Fruit fly (Drosophila melanogaster): ENCODE measurements around the gene Nnk.

Gene Nnk

dm6 chr3R:17805092-17805491 is at the start of gene Nnk:
Gene Nnk, minus strand, starts transcription at chr3R:17805249.
- no peak for TF ChIP-seq OdsH (GFP tag; optimal IDR thresholded peaks at IDR 0.05)
- TF ChIP-seq fkh (GFP tag; optimal IDR thresholded peaks at IDR 0.05) = peak; percentile 61

- TF ChIP-seq Ets96B (tag; optimal IDR thresholded peaks at IDR 0.05) (peak; percentile 1), esn (GFP tag; optimal IDR thresholded peaks at IDR 0.05) (no peak), Eip93F (GFP tag; optimal IDR thresholded peaks at IDR 0.05) (no peak), OdsH (GFP tag; optimal IDR thresholded peaks at IDR 0.05) (no peak), CG10669 (GFP tag; optimal IDR thresholded peaks at IDR 0.05) (peak; percentile 1), CG8319 (GFP tag; optimal IDR thresholded peaks at IDR 0.05) (no peak), cyc (GFP tag; optimal IDR thresholded peaks at IDR 0.05) (no peak), svp (GFP tag) (peak; percentile 19), spab (GFP tag; optimal IDR thresholded peaks at IDR 0.05) (no peak), fkh (GFP tag; optimal IDR thresholded peaks at IDR 0.05) (no peak), Eip75B (GFP tag; optimal IDR thresholded peaks at IDR 0.05) (no peak), CG15336 (GFP tag; IDR thresholded peaks at IDR 0.05) (no peak), CG3919 (GFP tag; optimal IDR thresholded peaks at IDR 0.05) (no peak), CG16779 (tag; optimal IDR thresholded peaks at IDR 0.05) (no peak), CG11762 (GFP tag; optimal IDR thresholded peaks at IDR 0.05; ENCODE audit: insufficient read depth) (no peak), Eip78C (GFP tag) (peak; percentile 28), CG10631 (GFP tag; optimal IDR thresholded peaks at IDR 0.05) (no peak), CG3032 (tag; optimal IDR thresholded peaks at IDR 0.05) (no peak), CG31627 (GFP tag; optimal IDR thresholded peaks at IDR 0.05) (no peak), CG6276 (GFP tag; optimal IDR thresholded peaks at IDR 0.05) (no peak), Gug (GFP tag; IDR thresholded peaks at IDR 0.05) (no peak), net (GFP tag; optimal IDR thresholded peaks at IDR 0.05) (no peak), ss (GFP tag; optimal IDR thresholded peaks at IDR 0.05) (peak in 1 of 2 experiments; percentile 14), CG8632 (GFP tag; optimal IDR thresholded peaks at IDR 0.05) (no peak)
Observed at dm6 chr3R:17849178-17849577, 44.1 kb upstream of the Nnk start.

dm6 chr3R:17846966-17847365 is 41.9 kb upstream of the Nnk start:
- TF ChIP-seq CG6808 (GFP tag; optimal IDR thresholded peaks at IDR 0.05) = no peak
- no peak for TF ChIP-seq lz (GFP tag; optimal IDR thresholded peaks at IDR 0.05)
- no peak for TF ChIP-seq CG6276 (GFP tag; optimal IDR thresholded peaks at IDR 0.05)

dm6 chr3R:17830528-17830927 is 25.5 kb upstream of the Nnk start:
- TF ChIP-seq fkh (GFP tag; optimal IDR thresholded peaks at IDR 0.05) (no peak), dac (GFP tag; optimal IDR thresholded peaks at IDR 0.05) (no peak), ss (GFP tag; optimal IDR thresholded peaks at IDR 0.05) (no peak), CG31627 (GFP tag; optimal IDR thresholded peaks at IDR 0.05) (no peak), Eip93F (GFP tag; optimal IDR thresholded peaks at IDR 0.05) (no peak), lz (GFP tag; optimal IDR thresholded peaks at IDR 0.05) (no peak), CG3919 (GFP tag; optimal IDR thresholded peaks at IDR 0.05) (no peak)

- TF ChIP-seq fd85E (GFP tag; optimal IDR thresholded peaks at IDR 0.05) (no peak), fkh (GFP tag; optimal IDR thresholded peaks at IDR 0.05) (peak; percentile 91)
Observed at dm6 chr3R:17828653-17829052, 23.6 kb upstream of the Nnk start.

- TF ChIP-seq CG3032 (tag; optimal IDR thresholded peaks at IDR 0.05) (no peak), topi (GFP tag; optimal IDR thresholded peaks at IDR 0.05) (no peak), svp (GFP tag) (peak; percentile 47), CG11294 (GFP tag; IDR thresholded peaks at IDR 0.05) (no peak), esn (GFP tag; optimal IDR thresholded peaks at IDR 0.05) (no peak), pdm3 (GFP tag; optimal IDR thresholded peaks at IDR 0.05) (no peak), eg (GFP tag; IDR thresholded peaks at IDR 0.05) (no peak), CG11902 (GFP tag; optimal IDR thresholded peaks at IDR 0.05) (no peak)
Observed at dm6 chr3R:17827038-17827616, 22.1 kb upstream of the Nnk start.
